Fruit fly (Drosophila melanogaster): ENCODE results near the gene Ras64B.

Gene Ras64B

DNA sequence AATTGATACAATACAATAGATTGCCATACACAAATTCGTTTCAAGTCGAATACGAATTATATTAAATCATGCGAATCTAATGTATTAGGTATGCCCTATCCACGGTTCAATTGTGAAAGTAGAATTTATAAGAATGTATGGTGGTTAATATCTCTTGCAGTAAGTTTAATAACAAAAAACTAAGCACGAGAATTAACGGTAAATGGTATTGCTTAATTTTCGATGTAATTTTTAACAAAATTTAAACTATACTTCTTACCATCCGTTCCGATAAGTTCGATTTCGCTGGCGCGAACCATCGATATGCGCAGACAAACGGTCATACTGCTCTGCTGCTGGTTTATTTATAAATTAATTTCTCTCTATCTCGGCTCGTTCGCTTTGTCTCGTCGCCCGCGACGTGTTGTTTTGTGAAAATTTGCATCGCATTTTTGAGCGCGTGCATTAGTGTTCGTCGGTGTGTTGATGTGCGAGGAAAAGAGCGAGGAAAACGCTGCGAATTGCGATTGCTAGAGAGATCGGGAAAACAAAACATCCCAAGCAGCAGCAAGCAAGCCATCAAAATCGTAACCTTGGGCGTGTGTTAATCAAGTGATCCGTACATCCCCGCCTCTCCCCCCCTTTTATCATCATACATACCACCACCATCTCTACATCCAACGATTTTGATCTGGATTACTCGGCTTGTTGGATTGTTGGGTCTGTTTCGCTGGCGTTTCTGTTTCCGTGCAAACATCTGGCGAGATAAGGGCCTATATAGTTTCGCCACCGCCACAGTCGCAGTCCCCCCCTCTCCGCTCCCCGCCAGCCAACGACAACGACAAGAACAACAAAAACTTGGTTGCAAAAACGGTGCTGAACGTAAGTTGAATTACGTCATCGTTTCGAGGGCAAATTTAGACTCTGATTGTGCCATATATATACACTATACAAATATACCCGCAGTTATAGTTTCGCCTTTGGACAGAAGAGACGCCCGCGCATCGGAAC, 35.3 kb upstream of the Ras64B start, which contains the start of gene Fit1 (continued):
- TF ChIP-seq CG12071 (GFP tag; optimal IDR thresholded peaks at IDR 0.05), result no peak
- TF ChIP-seq E2f2 (GFP tag; IDR thresholded peaks at IDR 0.05), result peak; percentile 76
- TF ChIP-seq HHEX (GFP tag; optimal IDR thresholded peaks at IDR 0.05), result peak; percentile 27
- TF ChIP-seq CG9876 (GFP tag; optimal IDR thresholded peaks at IDR 0.05), result no peak
- peak; percentile 32 for TF ChIP-seq YL-1 (GFP tag; optimal IDR thresholded peaks at IDR 0.05)
- TF ChIP-seq Adf1 (GFP tag; IDR thresholded peaks at IDR 0.05), result peak; percentile 72
- peak; percentile 75 for TF ChIP-seq Bgb (GFP tag; IDR thresholded peaks at IDR 0.05; ENCODE audit: partially characterized antibody)
- no peak for TF ChIP-seq CG11723 (GFP tag; optimal IDR thresholded peaks at IDR 0.05)
- peak; percentile 60 for TF ChIP-seq vvl (GFP tag; IDR thresholded peaks at IDR 0.05)
- TF ChIP-seq CG9932 (GFP tag; IDR thresholded peaks at IDR 0.05), result no peak
- peak; percentile 96 for TF ChIP-seq rib (GFP tag; IDR thresholded peaks at IDR 0.05)
- TF ChIP-seq CG8924 (tag; optimal IDR thresholded peaks at IDR 0.05), result peak; percentile 38
- TF ChIP-seq Dfd (GFP tag; optimal IDR thresholded peaks at IDR 0.05), result no peak
- peak; percentile 78 for TF ChIP-seq BtbVII (GFP tag; optimal IDR thresholded peaks at IDR 0.05)
- peak; percentile 55; the same call in 1 of the 3 replicates for TF ChIP-seq HLH4C (GFP tag; IDR thresholded peaks at IDR 0.05; ENCODE audit: partially characterized antibody)
- TF ChIP-seq grn (GFP tag; optimal IDR thresholded peaks at IDR 0.05), result peak; percentile 65
- TF ChIP-seq CG14050 (GFP tag; IDR thresholded peaks at IDR 0.05), result no peak
- no peak for TF ChIP-seq tll (GFP tag; optimal IDR thresholded peaks at IDR 0.05)
- TF ChIP-seq chm (GFP tag; IDR thresholded peaks at IDR 0.05), result peak; percentile 48; the same call in 1 of the 2 replicates
- TF ChIP-seq CG11695 (GFP tag; IDR thresholded peaks at IDR 0.05), result 0 out of 3 replicates have a peak, but pooled peaks have one; percentile 21
- peak; percentile 35; the same call in 1 of the 3 replicates for TF ChIP-seq vnd (GFP tag; IDR thresholded peaks at IDR 0.05; ENCODE audit: partially characterized antibody)
- peak; percentile 42 for TF ChIP-seq cg (GFP tag; optimal IDR thresholded peaks at IDR 0.05)
- peak; percentile 33; the same call in 1 of the 3 replicates for TF ChIP-seq zen2 (GFP tag; IDR thresholded peaks at IDR 0.05; ENCODE audit: partially characterized antibody)
- peak; percentile 73 for TF ChIP-seq CG12769 (tag; optimal IDR thresholded peaks at IDR 0.05)
- TF ChIP-seq br (optimal IDR thresholded peaks at IDR 0.05), result no peak
- peak; percentile 28; the same call in 2 of the 3 replicates for TF ChIP-seq row (GFP tag; IDR thresholded peaks at IDR 0.05)
- 0 out of 3 replicates have a peak, but pooled peaks have one; percentile 18 for TF ChIP-seq CG7357 (GFP tag; IDR thresholded peaks at IDR 0.05)
- peak in 1 of 2 experiments; percentile 18 for TF ChIP-seq Trl (optimal IDR thresholded peaks at IDR 0.05)
- TF ChIP-seq Trl (GFP tag; optimal IDR thresholded peaks at IDR 0.05), result no peak
- peak; percentile 6 for TF ChIP-seq Sin3A (optimal IDR thresholded peaks at IDR 0.05)
- TF ChIP-seq Ravus (GFP tag; IDR thresholded peaks at IDR 0.05), result no peak
- peak; percentile 53; the same call in 2 of the 3 replicates for TF ChIP-seq Opbp (GFP tag; IDR thresholded peaks at IDR 0.05; ENCODE audit: partially characterized antibody)
- no peak for TF ChIP-seq kay (GFP tag; optimal IDR thresholded peaks at IDR 0.05)
- TF ChIP-seq CG42726 (GFP tag; IDR thresholded peaks at IDR 0.05; ENCODE audit: partially characterized antibody), result no peak
- no peak for TF ChIP-seq Ets97D (GFP tag; optimal IDR thresholded peaks at IDR 0.05)
- TF ChIP-seq crol (GFP tag; IDR thresholded peaks at IDR 0.05), result peak; percentile 95
- TF ChIP-seq HmgD (GFP tag; optimal IDR thresholded peaks at IDR 0.05), result peak; percentile 18
- TF ChIP-seq Hsf (GFP tag; optimal IDR thresholded peaks at IDR 0.05), result no peak

DNA sequence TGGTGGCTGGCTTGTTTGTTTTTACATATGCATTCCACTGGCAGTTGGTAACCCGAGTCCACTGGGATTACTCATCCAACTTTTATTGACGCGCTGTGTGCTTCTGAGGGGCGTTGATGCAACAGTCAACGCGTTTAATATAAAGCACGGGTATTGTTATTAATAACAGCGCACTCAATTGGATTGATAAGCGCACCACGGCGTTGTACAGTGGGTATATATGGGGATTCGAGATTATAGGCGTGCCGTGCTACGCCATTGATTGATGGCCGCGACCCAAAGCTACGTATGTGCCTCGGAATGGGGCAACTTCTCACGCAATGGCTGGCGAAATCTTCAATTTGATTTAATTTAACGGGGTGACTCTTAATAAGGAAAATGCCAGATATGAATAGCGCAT, 31.8 kb upstream of the Ras64B start:
- TF ChIP-seq lov (optimal IDR thresholded peaks at IDR 0.05) (no peak), lov (GFP tag; IDR thresholded peaks at IDR 0.05) (0 out of 3 replicates have a peak, but pooled peaks have one; percentile 34), Hsf (GFP tag; optimal IDR thresholded peaks at IDR 0.05) (no peak), CG2712 (tag; optimal IDR thresholded peaks at IDR 0.05) (no peak), CG17912 (GFP tag; optimal IDR thresholded peaks at IDR 0.05) (no peak), CG4404 (GFP tag; IDR thresholded peaks at IDR 0.05) (no peak), Dbx (GFP tag; IDR thresholded peaks at IDR 0.05) (0 out of 3 replicates have a peak, but pooled peaks have one; percentile 36), E2f1 (GFP tag; IDR thresholded peaks at IDR 0.05) (no peak), Xrp1 (GFP tag; IDR thresholded peaks at IDR 0.05) (no peak), CG30403 (GFP tag; optimal IDR thresholded peaks at IDR 0.05) (no peak), dimm (GFP tag; IDR thresholded peaks at IDR 0.05) (no peak), chif (GFP tag; optimal IDR thresholded peaks at IDR 0.05) (no peak), yki (optimal IDR thresholded peaks at IDR 0.05) (no peak), Meics (GFP tag; optimal IDR thresholded peaks at IDR 0.05) (no peak), sisA (GFP tag; IDR thresholded peaks at IDR 0.05) (no peak)

All from whole organism, embryonic.